Fruit fly (Drosophila melanogaster): ENCODE measurements around the gene CG3744.

DNA sequence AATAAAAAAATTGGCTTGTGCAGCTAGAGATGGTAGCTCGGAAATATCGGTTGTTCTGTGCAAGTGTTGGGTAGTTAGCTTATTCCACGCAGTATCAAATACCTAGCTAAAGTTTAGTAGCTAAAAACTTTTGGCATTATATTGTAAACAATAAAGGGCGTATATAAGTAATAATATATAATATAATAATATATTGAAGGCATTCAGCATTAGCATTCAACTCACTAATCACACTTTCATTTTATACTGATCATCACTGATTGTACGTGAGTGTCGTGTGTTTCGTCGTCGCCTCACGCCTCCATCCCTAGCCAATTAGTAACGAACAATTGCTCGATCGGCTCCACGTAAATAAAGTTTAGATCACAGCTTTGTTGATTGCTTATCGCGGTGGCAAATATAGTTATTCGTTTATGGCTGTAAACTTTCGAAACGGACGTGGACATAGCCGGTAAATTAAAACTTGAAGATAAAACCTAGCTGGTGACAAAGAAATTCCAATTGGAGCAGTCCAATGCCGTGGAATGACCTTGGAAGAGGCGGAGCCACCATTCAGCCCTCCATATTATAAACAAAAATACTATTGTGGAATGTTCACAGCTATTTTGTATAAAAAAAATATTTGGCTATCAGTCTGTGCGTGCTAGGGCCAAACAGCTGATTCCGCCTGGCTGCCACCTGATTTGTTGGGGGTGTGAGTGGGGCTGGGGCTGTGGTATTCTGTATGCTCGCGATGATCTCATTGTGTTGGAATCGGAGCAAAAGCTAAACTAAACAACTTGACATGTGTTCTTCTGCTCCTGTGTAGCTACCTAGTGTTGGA, 41.6 kb upstream of the CG3744 start, which contains the start of the genes PIG-S, sud1 and CG11168:
- TF ChIP-seq Lpt (GFP tag; optimal IDR thresholded peaks at IDR 0.05) (no peak), CG8319 (GFP tag; optimal IDR thresholded peaks at IDR 0.05) (no peak), Eip78C (GFP tag) (no peak), CG3032 (tag; optimal IDR thresholded peaks at IDR 0.05) (peak; percentile 63), Ets96B (tag; optimal IDR thresholded peaks at IDR 0.05) (no peak), Ets21C (GFP tag; optimal IDR thresholded peaks at IDR 0.05) (no peak), svp (GFP tag) (no peak), CG34406 (GFP tag; optimal IDR thresholded peaks at IDR 0.05) (no peak), Sox102F (GFP tag; optimal IDR thresholded peaks at IDR 0.05) (no peak), fd85E (GFP tag; optimal IDR thresholded peaks at IDR 0.05) (no peak), Smox (GFP tag; optimal IDR thresholded peaks at IDR 0.05) (no peak), CG11902 (GFP tag; optimal IDR thresholded peaks at IDR 0.05) (no peak)

All from whole organism, prepupa.